Fruit fly (Drosophila melanogaster) whole organism, embryonic: Measurements from ENCODE around the gene sif.

Experiments
- Adf1 ChIP-seq: fragments of 200-800 bp; sonication (Bioruptor generic); IDR thresholded peaks from 2 replicates; pipeline ENCODE4 v1.3.6; 2022; ENCODE audit warnings: missing biosample characterization, missing genetic modification characterization
- Antp ChIP-seq: fragments of 200-800 bp; sonication (Bioruptor generic); optimal IDR thresholded peaks from 3 replicates; lab custom pipeline; 2016; ENCODE audit warnings: missing biosample characterization, missing genetic modification characterization
- Bteb2 ChIP-seq: fragments of 200-800 bp; sonication (Bioruptor generic); optimal IDR thresholded peaks from 2 replicates; lab custom pipeline; 2016; ENCODE audit warnings: missing biosample characterization, missing genetic modification characterization
- CG10462 ChIP-seq: fragments of 200-800 bp; sonication (Bioruptor generic); optimal IDR thresholded peaks from 2 replicates; lab custom pipeline; 2016; ENCODE audit warnings: missing biosample characterization, missing genetic modification characterization
- CG11696 ChIP-seq: fragments of 200-800 bp; sonication (Bioruptor generic); IDR thresholded peaks from 2 replicates; pipeline ENCODE4 v1.3.6; 2022; ENCODE audit warnings: missing biosample characterization, missing genetic modification characterization
- CG13296 ChIP-seq: fragments of 200-800 bp; sonication (Bioruptor generic); optimal IDR thresholded peaks from 3 replicates; lab custom pipeline; 2018; ENCODE audit warnings: missing biosample characterization, mild to moderate bottlenecking, missing genetic modification characterization
- CG13894 ChIP-seq: fragments of 200-800 bp; sonication (Bioruptor generic); optimal IDR thresholded peaks from 3 replicates; lab custom pipeline; 2018; ENCODE audit warnings: missing biosample characterization, mild to moderate bottlenecking, missing genetic modification characterization, moderate library complexity
- CG1603 ChIP-seq: fragments of 200-800 bp; sonication (Bioruptor generic); optimal IDR thresholded peaks from 2 replicates; lab custom pipeline; 2019; ENCODE audit warnings: missing biosample characterization, mild to moderate bottlenecking, missing genetic modification characterization, moderate library complexity
- CG17361 ChIP-seq: fragments of 200-800 bp; sonication (Bioruptor generic); IDR thresholded peaks from 3 replicates; pipeline ENCODE4 v1.3.6; 2022; ENCODE audit warnings: missing biosample characterization, missing genetic modification characterization
- CG17612 ChIP-seq: fragments of 200-800 bp; sonication (Bioruptor generic); IDR thresholded peaks from 2 replicates; pipeline ENCODE4 v1.3.6; 2022; ENCODE audit warnings: missing biosample characterization, missing genetic modification characterization
- CG17802 ChIP-seq: fragments of 200-800 bp; sonication (Bioruptor generic); optimal IDR thresholded peaks from 2 replicates; lab custom pipeline; 2018; ENCODE audit warnings: missing biosample characterization, mild to moderate bottlenecking, missing genetic modification characterization, moderate library complexity
- CG18011 ChIP-seq: fragments of 200-800 bp; sonication (Bioruptor generic); optimal IDR thresholded peaks from 2 replicates; lab custom pipeline; 2017; ENCODE audit warnings: missing biosample characterization, missing genetic modification characterization, mild to moderate bottlenecking, moderate library complexity, missing genotype
- CG30431 ChIP-seq: fragments of 200-800 bp; sonication (Bioruptor generic); optimal IDR thresholded peaks from 2 replicates; lab custom pipeline; 2017; ENCODE audit warnings: missing biosample characterization, missing genetic modification characterization
- CG3281 ChIP-seq: fragments of 200-800 bp; sonication (Bioruptor generic); optimal IDR thresholded peaks from 3 replicates; lab custom pipeline; 2017; ENCODE audit warnings: missing biosample characterization, mild to moderate bottlenecking, missing genetic modification characterization
- CG33557 ChIP-seq: fragments of 200-800 bp; sonication (Bioruptor generic); optimal IDR thresholded peaks from 2 replicates; lab custom pipeline; 2019; ENCODE audit warnings: missing biosample characterization, mild to moderate bottlenecking, missing genetic modification characterization, moderate library complexity
- CG5180 ChIP-seq: fragments of 200-800 bp; sonication (Bioruptor generic); optimal IDR thresholded peaks from 3 replicates; lab custom pipeline; 2017; ENCODE audit warnings: missing biosample characterization, missing genetic modification characterization, mild to moderate bottlenecking, moderate library complexity, missing genetic modification reagents
- CG7987 ChIP-seq: fragments of 200-800 bp; sonication (Bioruptor generic); optimal IDR thresholded peaks from 2 replicates; lab custom pipeline; 2018; ENCODE audit warnings: missing biosample characterization, mild to moderate bottlenecking, missing genetic modification characterization, moderate library complexity
- CG8089 ChIP-seq: fragments of 200-800 bp; sonication (Bioruptor generic); optimal IDR thresholded peaks from 3 replicates; lab custom pipeline; 2016; ENCODE audit warnings: missing biosample characterization, missing genetic modification characterization
- CG8281 ChIP-seq: fragments of 200-800 bp; sonication (Bioruptor generic); optimal IDR thresholded peaks from 2 replicates; lab custom pipeline; 2018; ENCODE audit warnings: missing biosample characterization, mild to moderate bottlenecking, missing genetic modification characterization, moderate library complexity
- D19A ChIP-seq: fragments of 200-800 bp; optimal IDR thresholded peaks from 3 replicates; lab custom pipeline; 2019; ENCODE audit warnings: missing biosample characterization, mild to moderate bottlenecking, missing genetic modification characterization, moderate library complexity
- Dbx ChIP-seq: fragments of 200-800 bp; sonication (Bioruptor generic); IDR thresholded peaks from 3 replicates; pipeline ENCODE4 v1.3.6; 2022; ENCODE audit warnings: missing biosample characterization, missing genetic modification characterization
- Ets65A ChIP-seq: fragments of 200-800 bp; sonication (Bioruptor generic); peaks from one replicate; lab custom pipeline; 2016; ENCODE audit warnings: missing biosample characterization, missing genetic modification characterization
- Hsf ChIP-seq: fragments of 200-800 bp; sonication (Bioruptor generic); optimal IDR thresholded peaks from 3 replicates; lab custom pipeline; 2016; ENCODE audit warnings: missing biosample characterization, missing genetic modification characterization
- Kr ChIP-seq: fragments of 200-800 bp; sonication (Bioruptor generic); optimal IDR thresholded peaks from 2 replicates; lab custom pipeline; 2017; ENCODE audit warnings: missing biosample characterization, mild to moderate bottlenecking, missing genetic modification characterization
- Lhr ChIP-seq: fragments of 200-800 bp; sonication (Bioruptor generic); optimal IDR thresholded peaks from 3 replicates; lab custom pipeline; 2017; ENCODE audit warnings: mild to moderate bottlenecking, missing biosample characterization, missing genetic modification reagents, missing genetic modification characterization
- MBD-R2 ChIP-seq: fragments of 200-800 bp; sonication (Bioruptor generic); IDR thresholded peaks from 2 replicates; pipeline ENCODE4 v1.3.6; 2022; ENCODE audit warnings: missing biosample characterization, missing genetic modification characterization
- Mad ChIP-seq: fragments of 200-800 bp; sonication (Bioruptor generic); optimal IDR thresholded peaks from 2 replicates; lab custom pipeline; 2016; ENCODE audit warnings: missing biosample characterization, missing genetic modification characterization
- NC2β ChIP-seq: fragments of 200-800 bp; sonication (Bioruptor generic); optimal IDR thresholded peaks from 2 replicates; lab custom pipeline; 2016; ENCODE audit warnings: missing biosample characterization, missing genetic modification characterization
- PHDP ChIP-seq: fragments of 200-800 bp; sonication (Bioruptor generic); optimal IDR thresholded peaks from 3 replicates; lab custom pipeline; 2018; ENCODE audit warnings: missing biosample characterization, mild to moderate bottlenecking, missing genetic modification characterization, moderate library complexity
- Scr ChIP-seq: fragments of 200-800 bp; sonication (Bioruptor generic); IDR thresholded peaks from 2 replicates; pipeline ENCODE4 v1.3.6; 2022; ENCODE audit warnings: missing biosample characterization, missing genetic modification characterization; ENCODE audit not compliant: partially characterized antibody
- Sox100B ChIP-seq: fragments of 200-800 bp; sonication (Bioruptor generic); optimal IDR thresholded peaks from 3 replicates; lab custom pipeline; 2018; ENCODE audit warnings: missing biosample characterization, mild to moderate bottlenecking, missing genetic modification characterization
- Usf ChIP-seq: fragments of 200-800 bp; sonication (Bioruptor generic); optimal IDR thresholded peaks from 2 replicates; lab custom pipeline; 2017; ENCODE audit warnings: missing genotype, missing biosample characterization, missing genetic modification characterization
- al ChIP-seq: fragments of 200-800 bp; sonication (Bioruptor generic); IDR thresholded peaks from 2 replicates; pipeline ENCODE4 v1.3.6; 2022; ENCODE audit warnings: missing biosample characterization, missing genetic modification characterization
- bcd ChIP-seq: fragments of 200-800 bp; sonication (Bioruptor generic); optimal IDR thresholded peaks from 2 replicates; lab custom pipeline; 2017; ENCODE audit warnings: missing biosample characterization, mild to moderate bottlenecking, missing genetic modification characterization
- br ChIP-seq: fragments of >200 bp; optimal IDR thresholded peaks from 2 replicates; lab custom pipeline; 2017
- fd102C ChIP-seq: fragments of 200-800 bp; sonication (Bioruptor generic); optimal IDR thresholded peaks from 2 replicates; lab custom pipeline; 2018; ENCODE audit warnings: missing biosample characterization, mild to moderate bottlenecking, missing genetic modification characterization, moderate library complexity
- ham ChIP-seq: fragments of 200-800 bp; sonication (Bioruptor generic); IDR thresholded peaks from 2 replicates; pipeline ENCODE4 v1.3.6; 2022; ENCODE audit warnings: missing biosample characterization, missing genetic modification characterization
- hth ChIP-seq: fragments of >200 bp; optimal IDR thresholded peaks from 2 replicates; lab custom pipeline; 2017; ENCODE audit warnings: inconsistent platforms
- kni ChIP-seq: fragments of 200-800 bp; sonication (Bioruptor generic); optimal IDR thresholded peaks from 3 replicates; lab custom pipeline; 2017; ENCODE audit warnings: mild to moderate bottlenecking, missing biosample characterization, missing genetic modification reagents, missing genetic modification characterization
- lov ChIP-seq, 2 experiments: fragments of 200-800 bp in 1 of 2; fragments of >200 bp in 1 of 2; sonication (Bioruptor generic) in 1 of 2; IDR thresholded peaks in 1 of 2; optimal IDR thresholded peaks in 1 of 2; 2 replicates in 1 of 2; 3 replicates in 1 of 2; pipeline versions ENCODE4 v1.3.6 to Lab custom; 2017 to 2022; ENCODE audit warnings: missing biosample characterization in 1 of 2, missing genetic modification characterization in 1 of 2
- onecut ChIP-seq: fragments of 200-800 bp; sonication (Bioruptor generic); IDR thresholded peaks from 2 replicates; pipeline ENCODE4 v1.3.6; 2022; ENCODE audit warnings: missing biosample characterization, missing genetic modification characterization
- rib ChIP-seq: fragments of 200-800 bp; sonication (Bioruptor generic); IDR thresholded peaks from 2 replicates; pipeline ENCODE4 v1.3.6; 2022; ENCODE audit warnings: missing biosample characterization, missing genetic modification characterization
- sc ChIP-seq, 3 experiments: fragments of >200 bp in 2 of 3; fragments of 200-800 bp in 1 of 3; sonication (Bioruptor generic) in 1 of 3; optimal IDR thresholded peaks; 2 replicates in 2 of 3; 3 replicates in 1 of 3; lab custom pipeline; 2017; ENCODE audit warnings: mild to moderate bottlenecking in 1 of 3, missing biosample characterization in 1 of 3, missing genetic modification characterization in 1 of 3, missing genetic modification reagents in 1 of 3
- so ChIP-seq: fragments of 200-800 bp; sonication (Bioruptor generic); IDR thresholded peaks from 3 replicates; pipeline ENCODE4 v1.3.6; 2022; ENCODE audit warnings: missing biosample characterization, missing genetic modification characterization
- tin ChIP-seq: fragments of 200-800 bp; sonication (Bioruptor generic); optimal IDR thresholded peaks from 3 replicates; lab custom pipeline; 2016; ENCODE audit warnings: missing biosample characterization, missing genetic modification characterization
- tll ChIP-seq, 2 experiments: fragments of 200-800 bp in 1 of 2; fragments of >200 bp in 1 of 2; sonication (Bioruptor generic) in 1 of 2; optimal IDR thresholded peaks; 2 replicates each; lab custom pipeline; 2017 to 2019; ENCODE audit warnings: missing biosample characterization in 2 of 2, missing genetic modification characterization in 2 of 2, mild to moderate bottlenecking in 1 of 2, moderate library complexity in 1 of 2
- toy ChIP-seq: fragments of 200-800 bp; sonication (Bioruptor generic); IDR thresholded peaks from 2 replicates; pipeline ENCODE4 v1.3.6; 2022; ENCODE audit warnings: missing biosample characterization, missing genetic modification characterization
- unpg ChIP-seq: fragments of 200-800 bp; sonication (Bioruptor generic); optimal IDR thresholded peaks from 3 replicates; lab custom pipeline; 2018; ENCODE audit warnings: missing biosample characterization, mild to moderate bottlenecking, missing genetic modification characterization, moderate library complexity
- vnd ChIP-seq: fragments of 200-800 bp; sonication (Bioruptor generic); IDR thresholded peaks from 3 replicates; pipeline ENCODE4 v1.3.6; 2022; ENCODE audit warnings: missing biosample characterization, missing genetic modification characterization; ENCODE audit not compliant: partially characterized antibody
- wdn ChIP-seq: fragments of 200-800 bp; sonication (Bioruptor generic); IDR thresholded peaks from 2 replicates; pipeline ENCODE4 v1.3.6; 2022; ENCODE audit warnings: missing biosample characterization, missing genetic modification characterization
- zfh1 ChIP-seq: fragments of 200-800 bp; sonication (Bioruptor generic); IDR thresholded peaks from 3 replicates; pipeline ENCODE4 v1.3.6; 2022; ENCODE audit warnings: missing biosample characterization, missing genetic modification characterization

The sif gene

dm6 chr3L:5793967-5794366 lies 136.3 kb downstream of the sif start, which contains the start of gene Bre1 (continued):
- TF ChIP-seq br (lab: Kevin White, UChicago), result no peak
- no peak for TF ChIP-seq Bteb2
- no peak for TF ChIP-seq CG10462
- TF ChIP-seq ham, result no peak
- TF ChIP-seq CG13894 (tag; lab: Kevin White, UChicago), result no peak
- TF ChIP-seq CG8281 (tag; lab: Kevin White, UChicago), result no peak
- no peak for TF ChIP-seq Adf1
- TF ChIP-seq CG18011, result no peak
- TF ChIP-seq CG3281 (GFP tag; lab: Kevin White, UChicago), result no peak
- TF ChIP-seq al (GFP tag; lab: Robert Waterston, UW), result no peak
- TF ChIP-seq D19A (tag; lab: Kevin White, UChicago), result no peak
- no peak for TF ChIP-seq PHDP (tag; lab: Kevin White, UChicago)
- no peak for TF ChIP-seq unpg (GFP tag; lab: Kevin White, UChicago)
- TF ChIP-seq CG7987 (GFP tag; lab: Kevin White, UChicago), result no peak
- no peak for TF ChIP-seq kni (GFP tag; lab: Kevin White, UChicago)
- no peak for TF ChIP-seq hth (lab: Kevin White, UChicago)
- TF ChIP-seq NC2β, result no peak
- peak; percentile 67 for TF ChIP-seq Scr
- TF ChIP-seq rib (GFP tag; lab: Robert Waterston, UW), result no peak
- no peak for TF ChIP-seq zfh1 (GFP tag; lab: Robert Waterston, UW)
- TF ChIP-seq CG17361, result no peak
- no peak for TF ChIP-seq Kr
- no peak for TF ChIP-seq CG5180 (GFP tag; lab: Kevin White, UChicago)
- TF ChIP-seq lov (optimal IDR thresholded peaks at IDR 0.05; lab: Kevin White, UChicago), result no peak
- TF ChIP-seq lov (GFP tag; IDR thresholded peaks at IDR 0.05; lab: Robert Waterston, UW), result no peak
- no peak for TF ChIP-seq CG11696 (GFP tag; lab: Robert Waterston, UW)
- no peak for TF ChIP-seq Mad
- TF ChIP-seq Antp (GFP tag; lab: Kevin White, UChicago), result no peak
- TF ChIP-seq Lhr (GFP tag; lab: Kevin White, UChicago), result peak; percentile 16
- no peak for TF ChIP-seq bcd (GFP tag; lab: Kevin White, UChicago)
- TF ChIP-seq wdn, result no peak
- no peak for TF ChIP-seq CG30431 (GFP tag; lab: Kevin White, UChicago)
- no peak for TF ChIP-seq tin (GFP tag; lab: Kevin White, UChicago)
- TF ChIP-seq onecut (GFP tag; lab: Robert Waterston, UW), result peak; percentile 67
- no peak for TF ChIP-seq CG13296 (GFP tag; lab: Kevin White, UChicago)
- TF ChIP-seq so, result no peak
- TF ChIP-seq CG17802, result no peak
- TF ChIP-seq tll (GFP tag; optimal IDR thresholded peaks at IDR 0.05; lab: Kevin White, UChicago), result no peak
- no peak for TF ChIP-seq Usf
- peak; percentile 75 for TF ChIP-seq CG1603 (tag; lab: Kevin White, UChicago)
- TF ChIP-seq fd102C, result no peak
- TF ChIP-seq CG8089 (GFP tag; lab: Kevin White, UChicago), result no peak
- no peak for TF ChIP-seq Sox100B
- TF ChIP-seq vnd (GFP tag; lab: Robert Waterston, UW), result peak; percentile 55; the same call in 1 of the 3 replicates
- TF ChIP-seq Ets65A (GFP tag; lab: Kevin White, UChicago), result no peak
- TF ChIP-seq sc (optimal IDR thresholded peaks at IDR 0.05; lab: Kevin White, UChicago), result no peak
- TF ChIP-seq sc (GFP tag; optimal IDR thresholded peaks at IDR 0.05; lab: Kevin White, UChicago), result no peak
- no peak for TF ChIP-seq CG33557 (GFP tag; lab: Kevin White, UChicago)
- no peak for TF ChIP-seq CG17612
- TF ChIP-seq toy (GFP tag; lab: Robert Waterston, UW), result no peak
- peak; percentile 82 for TF ChIP-seq MBD-R2 (GFP tag; lab: Robert Waterston, UW)
- TF ChIP-seq Dbx, result 0 out of 3 replicates have a peak, but pooled peaks have one; percentile 15
- TF ChIP-seq Hsf (GFP tag; lab: Kevin White, UChicago), result no peak
